Fruit fly (Drosophila melanogaster): Measurements from ENCODE around the gene CG12320.

The CG12320 gene

DNA sequence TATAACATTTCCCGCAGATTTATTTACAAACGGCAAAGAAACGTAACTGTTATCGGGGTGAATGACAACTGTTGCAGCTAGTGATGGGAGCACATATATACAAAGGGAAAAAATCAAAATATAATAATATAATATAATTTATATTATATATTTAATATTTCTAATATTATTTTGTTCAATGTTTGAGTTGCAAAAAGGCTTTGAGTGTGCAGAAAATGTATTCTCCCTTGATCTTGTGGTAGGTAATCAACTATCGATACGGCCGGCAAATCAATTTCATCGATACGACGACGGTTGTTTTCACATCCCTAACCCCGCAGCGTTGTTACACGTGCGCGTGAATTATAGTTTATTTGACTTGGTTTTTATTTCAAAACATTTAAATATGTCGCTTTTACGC lies 29.1 kb downstream of the CG12320 start, which contains the start of the genes mTerf5 and Non3 (continued):
- TF ChIP-seq CG2116 (GFP tag; optimal IDR thresholded peaks at IDR 0.05) (peak; percentile 88), phol (tag; optimal IDR thresholded peaks at IDR 0.05) (peak; percentile 68), ab (GFP tag; optimal IDR thresholded peaks at IDR 0.05) (no peak), E2f2 (GFP tag; IDR thresholded peaks at IDR 0.05) (peak; percentile 56; the same call in 1 of the 2 replicates), grau (tag; optimal IDR thresholded peaks at IDR 0.05) (peak; percentile 66), CG15073 (GFP tag; optimal IDR thresholded peaks at IDR 0.05) (no peak), CG12155 (GFP tag; optimal IDR thresholded peaks at IDR 0.05) (peak; percentile 55), C15 (GFP tag; IDR thresholded peaks at IDR 0.05) (no peak), mld (GFP tag; IDR thresholded peaks at IDR 0.05; ENCODE audit: partially characterized antibody) (peak; percentile 68; the same call in 1 of the 3 replicates), CG16863 (GFP tag; optimal IDR thresholded peaks at IDR 0.05) (peak; percentile 44), E2f1 (GFP tag; IDR thresholded peaks at IDR 0.05) (peak; percentile 11; the same call in 1 of the 2 replicates), knrl (GFP tag; IDR thresholded peaks at IDR 0.05; ENCODE audit: partially characterized antibody) (peak; percentile 92), CG30020 (tag; optimal IDR thresholded peaks at IDR 0.05) (peak; percentile 57), Kr (GFP tag; optimal IDR thresholded peaks at IDR 0.05) (no peak), ara (GFP tag; IDR thresholded peaks at IDR 0.05) (no peak), Fer3 (tag; optimal IDR thresholded peaks at IDR 0.05) (peak; percentile 42), Mes4 (GFP tag; optimal IDR thresholded peaks at IDR 0.05) (no peak), CG14860 (GFP tag; IDR thresholded peaks at IDR 0.05; ENCODE audit: partially characterized antibody) (peak; percentile 81), cad (GFP tag; optimal IDR thresholded peaks at IDR 0.05) (no peak), gcm2 (GFP tag; optimal IDR thresholded peaks at IDR 0.05) (no peak), CG12659 (GFP tag; optimal IDR thresholded peaks at IDR 0.05) (peak; percentile 75), CG31388 (GFP tag; optimal IDR thresholded peaks at IDR 0.05) (peak; percentile 10), pnt (GFP tag; optimal IDR thresholded peaks at IDR 0.05) (no peak), fru (optimal IDR thresholded peaks at IDR 0.05) (no peak), Dll (GFP tag; IDR thresholded peaks at IDR 0.05; ENCODE audit: partially characterized antibody) (peak; percentile 95), unpg (GFP tag; optimal IDR thresholded peaks at IDR 0.05) (peak; percentile 69), salm (tag; optimal IDR thresholded peaks at IDR 0.05) (no peak), CG12071 (GFP tag; optimal IDR thresholded peaks at IDR 0.05) (no peak), grn (GFP tag; optimal IDR thresholded peaks at IDR 0.05) (no peak), yki (optimal IDR thresholded peaks at IDR 0.05) (no peak), Dbx (GFP tag; IDR thresholded peaks at IDR 0.05) (peak; percentile 59; the same call in 2 of the 3 replicates), nerfin-1 (tag; optimal IDR thresholded peaks at IDR 0.05) (peak; percentile 77), CG11723 (GFP tag; optimal IDR thresholded peaks at IDR 0.05) (peak; percentile 21), pum (GFP tag; optimal IDR thresholded peaks at IDR 0.05) (peak; percentile 10), Ptx1 (GFP tag; IDR thresholded peaks at IDR 0.05) (peak; percentile 59), Fer2 (tag; optimal IDR thresholded peaks at IDR 0.05) (peak; percentile 15), oc (tag; optimal IDR thresholded peaks at IDR 0.05) (no peak), Dip2 (GFP tag; IDR thresholded peaks at IDR 0.05) (no peak), ranshi (GFP tag; IDR thresholded peaks at IDR 0.05) (0 out of 2 replicates have a peak, but pooled peaks have one; percentile 40), CG12942 (GFP tag; optimal IDR thresholded peaks at IDR 0.05) (peak; percentile 46), CG7372 (GFP tag; IDR thresholded peaks at IDR 0.05) (no peak), CG10209 (GFP tag; optimal IDR thresholded peaks at IDR 0.05) (peak; percentile 44), CG2202 (tag; optimal IDR thresholded peaks at IDR 0.05) (peak; percentile 31), Asciz (GFP tag; optimal IDR thresholded peaks at IDR 0.05) (no peak), Scr (GFP tag; IDR thresholded peaks at IDR 0.05; ENCODE audit: partially characterized antibody) (peak; percentile 94), CG1603 (tag; optimal IDR thresholded peaks at IDR 0.05) (no peak), aop (GFP tag; IDR thresholded peaks at IDR 0.05) (no peak), Dp (GFP tag; optimal IDR thresholded peaks at IDR 0.05) (peak; percentile 31), Spps (tag; optimal IDR thresholded peaks at IDR 0.05) (peak; percentile 16)

All from whole organism, embryonic.